Worm (Caenorhabditis elegans) whole organism, mixed stage, embryonic: ENCODE measurements around the gene srt-63.

Experiments used
- M03D4.4 ChIP-seq: sonication (generic microtip); optimal IDR thresholded peaks from 2 replicates; lab custom pipeline; 2017; ENCODE audit warnings: mild to moderate bottlenecking, missing genetic modification characterization, missing compliant biosample characterization
- bed-3 ChIP-seq: fragments of 200-800 bp; sonication (Bioruptor generic); optimal IDR thresholded peaks from 3 replicates; lab custom pipeline; 2018; ENCODE audit warnings: mild to moderate bottlenecking, missing genetic modification characterization, moderate library complexity, missing compliant biosample characterization
- blmp-1 ChIP-seq: fragments of 150-350 bp; optimal IDR thresholded peaks from 2 replicates; lab custom pipeline; 2014; ENCODE audit warnings: missing biosample characterization, missing genetic modification characterization
- ceh-39 ChIP-seq: fragments of 150-350 bp; optimal IDR thresholded peaks from 2 replicates; lab custom pipeline; 2014; ENCODE audit warnings: missing biosample characterization, missing genetic modification characterization
- ceh-43 ChIP-seq: fragments of 200-800 bp; sonication (Bioruptor generic); optimal IDR thresholded peaks from 2 replicates; lab custom pipeline; 2018; ENCODE audit warnings: mild to moderate bottlenecking, missing genetic modification characterization, moderate library complexity, missing compliant biosample characterization
- ceh-83 ChIP-seq: fragments of 200-800 bp; sonication (Bioruptor generic); optimal IDR thresholded peaks from 2 replicates; lab custom pipeline; 2018; ENCODE audit warnings: mild to moderate bottlenecking, missing genetic modification characterization, missing compliant biosample characterization
- drap-1 ChIP-seq: fragments of 200-800 bp; sonication (Bioruptor generic); optimal IDR thresholded peaks from 3 replicates; lab custom pipeline; 2018; ENCODE audit warnings: mild to moderate bottlenecking, missing genetic modification characterization, missing compliant biosample characterization
- elt-1 ChIP-seq: sonication (generic microtip); optimal IDR thresholded peaks from 2 replicates; lab custom pipeline; 2017; ENCODE audit warnings: missing genetic modification characterization, mild to moderate bottlenecking, missing compliant biosample characterization, antibody characterized with exemption, moderate library complexity, borderline replicate concordance; ENCODE audit not compliant: insufficient read depth
- elt-3 ChIP-seq: fragments of 150-350 bp; optimal IDR thresholded peaks from 2 replicates; lab custom pipeline; 2014; ENCODE audit warnings: missing biosample characterization, missing genetic modification characterization
- ham-2 ChIP-seq: fragments of 200-800 bp; sonication (Bioruptor generic); optimal IDR thresholded peaks from 2 replicates; lab custom pipeline; 2018; ENCODE audit warnings: mild to moderate bottlenecking, missing genetic modification characterization, missing compliant biosample characterization
- hlh-1 ChIP-seq: fragments of 150-350 bp; optimal IDR thresholded peaks from 2 replicates; lab custom pipeline; 2014; ENCODE audit warnings: missing biosample characterization, missing genetic modification reagents, missing genetic modification characterization
- lin-13 ChIP-seq: fragments of 150-350 bp; optimal IDR thresholded peaks from 2 replicates; lab custom pipeline; 2014; ENCODE audit warnings: missing biosample characterization, missing genetic modification characterization
- lin-32 ChIP-seq: fragments of 200-800 bp; sonication (Bioruptor generic); optimal IDR thresholded peaks from 2 replicates; lab custom pipeline; 2018; ENCODE audit warnings: mild to moderate bottlenecking, missing genetic modification characterization, missing compliant biosample characterization
- lsy-2 ChIP-seq: fragments of 150-350 bp; optimal IDR thresholded peaks from 2 replicates; lab custom pipeline; 2014; ENCODE audit warnings: missing biosample characterization, missing genetic modification characterization
- mab-5 ChIP-seq: fragments of 150-350 bp; optimal IDR thresholded peaks from 2 replicates; lab custom pipeline; 2014; ENCODE audit warnings: missing biosample characterization, missing genetic modification characterization
- mep-1 ChIP-seq: fragments of 150-350 bp; optimal IDR thresholded peaks from 2 replicates; lab custom pipeline; 2017; ENCODE audit warnings: missing biosample characterization, missing genetic modification reagents, missing genetic modification characterization, inconsistent platforms
- mls-2 ChIP-seq: sonication (generic microtip); optimal IDR thresholded peaks from 2 replicates; lab custom pipeline; 2016; ENCODE audit warnings: mild to moderate bottlenecking, missing genetic modification characterization, moderate library complexity, missing compliant biosample characterization
- nhr-12 ChIP-seq: fragments of 150-350 bp; optimal IDR thresholded peaks from 2 replicates; lab custom pipeline; 2014; ENCODE audit warnings: missing biosample characterization, missing genetic modification characterization
- nhr-2 ChIP-seq: fragments of 150-350 bp; optimal IDR thresholded peaks from 2 replicates; lab custom pipeline; 2014; ENCODE audit warnings: missing biosample characterization, missing genetic modification characterization
- nhr-237 ChIP-seq: fragments of 150-350 bp; optimal IDR thresholded peaks from 2 replicates; lab custom pipeline; 2014; ENCODE audit warnings: missing biosample characterization, missing genetic modification characterization
- nhr-28 ChIP-seq: fragments of 150-350 bp; optimal IDR thresholded peaks from 2 replicates; lab custom pipeline; 2014; ENCODE audit warnings: missing biosample characterization, missing genetic modification characterization
- nhr-76 ChIP-seq: sonication (generic microtip); optimal IDR thresholded peaks from 2 replicates; lab custom pipeline; 2017; ENCODE audit warnings: missing biosample characterization, missing genetic modification characterization
- sem-2 ChIP-seq: fragments of 200-800 bp; sonication (Bioruptor generic); optimal IDR thresholded peaks from 2 replicates; lab custom pipeline; 2018; ENCODE audit warnings: mild to moderate bottlenecking, missing genetic modification characterization, missing compliant biosample characterization
- snpc-4 ChIP-seq: fragments of 150-350 bp; optimal IDR thresholded peaks from 2 replicates; lab custom pipeline; 2014; ENCODE audit warnings: missing biosample characterization, missing genetic modification characterization
- sptf-1 ChIP-seq: sonication (generic microtip); optimal IDR thresholded peaks from 2 replicates; lab custom pipeline; 2017; ENCODE audit warnings: mild to moderate bottlenecking, missing genetic modification characterization, moderate library complexity, missing compliant biosample characterization
- tbx-8 ChIP-seq: fragments of 200-800 bp; sonication (Bioruptor generic); optimal IDR thresholded peaks from 2 replicates; lab custom pipeline; 2018; ENCODE audit warnings: mild to moderate bottlenecking, missing genetic modification characterization, moderate library complexity, missing compliant biosample characterization
- unc-120 ChIP-seq: sonication (generic microtip); optimal IDR thresholded peaks from 2 replicates; lab custom pipeline; 2017; ENCODE audit warnings: missing genetic modification characterization, missing compliant biosample characterization; ENCODE audit not compliant: poor library complexity, severe bottlenecking
- ztf-11 ChIP-seq: fragments of 150-350 bp; optimal IDR thresholded peaks from 2 replicates; lab custom pipeline; 2014; ENCODE audit warnings: missing biosample characterization, missing genetic modification characterization

The srt-63 gene

ce11 chrV:3289267-3289666, 33.3 kb upstream of the srt-63 start, which contains the start of gene F35F10.6:
F35F10.6 (minus strand) TSS chrV:3289367.
- TF ChIP-seq unc-120 (tag; lab: Kevin White, UChicago) = no peak
- TF ChIP-seq bed-3 (GFP tag; lab: Kevin White, UChicago) = no peak
- TF ChIP-seq elt-3 (tag; lab: Kevin White, UChicago) = no peak

- TF ChIP-seq mab-5 (tag; lab: Kevin White, UChicago) (no peak), mep-1 (tag; lab: Kevin White, UChicago) (no peak), snpc-4 (tag; lab: Kevin White, UChicago) (no peak), elt-3 (tag; lab: Kevin White, UChicago) (no peak)
Observed at ce11 chrV:3288134-3288533, 32.2 kb upstream of the srt-63 start.

- TF ChIP-seq blmp-1 (tag; lab: Kevin White, UChicago) (no peak), nhr-2 (tag; lab: Kevin White, UChicago) (no peak), mab-5 (tag; lab: Kevin White, UChicago) (no peak), drap-1 (no peak)
Observed at ce11 chrV:3287330-3287729, 31.4 kb upstream of the srt-63 start, which contains the start of gene F35F10.7. F35F10.7 (minus strand) TSS chrV:3287430.

- TF ChIP-seq nhr-2 (tag; lab: Kevin White, UChicago) (no peak), mls-2 (tag; lab: Kevin White, UChicago) (no peak), ceh-39 (no peak), tbx-8 (GFP tag; lab: Kevin White, UChicago) (no peak), lin-32 (no peak), ztf-11 (no peak), nhr-12 (tag; lab: Kevin White, UChicago) (no peak)
- TF ChIP-seq, all 35 proteins: peak for 0
Observed at ce11 chrV:3284629-3285028, 28.7 kb upstream of the srt-63 start, which contains the start of gene F35F10.5. F35F10.5 (plus strand) TSS chrV:3284929.

- TF ChIP-seq elt-3 (tag; lab: Kevin White, UChicago) (no peak), sptf-1 (no peak), ham-2 (no peak), ceh-39 (no peak), ceh-43 (GFP tag; lab: Kevin White, UChicago) (no peak), bed-3 (GFP tag; lab: Kevin White, UChicago) (no peak), sem-2 (GFP tag; lab: Kevin White, UChicago) (no peak), mab-5 (tag; lab: Kevin White, UChicago) (no peak), mls-2 (tag; lab: Kevin White, UChicago) (no peak), ztf-11 (no peak), mep-1 (tag; lab: Kevin White, UChicago) (no peak), drap-1 (no peak), snpc-4 (tag; lab: Kevin White, UChicago) (no peak), tbx-8 (GFP tag; lab: Kevin White, UChicago) (no peak), nhr-76 (tag; lab: Kevin White, UChicago) (no peak)
Observed at ce11 chrV:3282957-3283356, 27.0 kb upstream of the srt-63 start, which contains the start of gene str-64. str-64 (plus strand) TSS chrV:3283257.

- TF ChIP-seq elt-1 (tag; lab: Kevin White, UChicago) = no peak
- TF ChIP-seq elt-3 (tag; lab: Kevin White, UChicago) = no peak
Observed at ce11 chrV:3281523-3281922, 25.6 kb upstream of the srt-63 start, which contains the start of gene T28A11.25. T28A11.25 (plus strand) TSS chrV:3281823.

ce11 chrV:3280009-3280408, 24.1 kb upstream of the srt-63 start, which contains the start of gene T28A11.2:
T28A11.2 (plus strand) TSS chrV:3280379.
- TF ChIP-seq sptf-1 = no peak
- TF ChIP-seq bed-3 (GFP tag; lab: Kevin White, UChicago) = no peak
- TF ChIP-seq mep-1 (tag; lab: Kevin White, UChicago) = no peak
- no peak for TF ChIP-seq nhr-76 (tag; lab: Kevin White, UChicago)
- no peak for TF ChIP-seq M03D4.4
- no peak for TF ChIP-seq nhr-237 (tag; lab: Kevin White, UChicago)
- TF ChIP-seq drap-1 = no peak
- TF ChIP-seq lin-32 = no peak
- no peak for TF ChIP-seq ceh-83 (GFP tag; lab: Kevin White, UChicago)
- no peak for TF ChIP-seq hlh-1 (tag; lab: Kevin White, UChicago)
- no peak for TF ChIP-seq lsy-2 (tag; lab: Kevin White, UChicago)
- TF ChIP-seq nhr-28 (tag; lab: Kevin White, UChicago) = no peak
- TF ChIP-seq sem-2 (GFP tag; lab: Kevin White, UChicago) = no peak
- TF ChIP-seq lin-13 (tag; lab: Kevin White, UChicago) = no peak
- no peak for TF ChIP-seq snpc-4 (tag; lab: Kevin White, UChicago)
